Worm (Caenorhabditis elegans) whole organism, early embryonic: ENCODE data around the gene C01G10.4.
"Not testable (repeated sequence)": the region's sequence is repeated elsewhere in the genome, so short reads cannot be mapped to it uniquely, and the experiment has no call there.

Experiments used
- B0310.2 ChIP-seq: sonication (generic microtip); optimal IDR thresholded peaks from 2 replicates; lab custom pipeline; 2016; ENCODE audit warnings: mild to moderate bottlenecking, missing genetic modification characterization, missing compliant biosample characterization
- F13C5.2 ChIP-seq: sonication (generic microtip); optimal IDR thresholded peaks from 2 replicates; lab custom pipeline; 2017; ENCODE audit warnings: mild to moderate bottlenecking, missing genetic modification characterization, inconsistent platforms, missing compliant biosample characterization
- aly-1 ChIP-seq: sonication (generic microtip); optimal IDR thresholded peaks from 2 replicates; lab custom pipeline; 2016; ENCODE audit warnings: missing genetic modification characterization, missing compliant biosample characterization
- ama-1 ChIP-seq: fragments of 150-350 bp; optimal IDR thresholded peaks from 2 replicates; lab custom pipeline; 2014
- ceh-13 ChIP-seq: fragments of 200-800 bp; sonication (Bioruptor generic); optimal IDR thresholded peaks from 2 replicates; lab custom pipeline; 2018; ENCODE audit warnings: mild to moderate bottlenecking, missing genetic modification characterization, missing compliant biosample characterization
- ceh-36 ChIP-seq: sonication (generic microtip); optimal IDR thresholded peaks from 2 replicates; lab custom pipeline; 2016; ENCODE audit warnings: missing genetic modification characterization, inconsistent platforms, missing compliant biosample characterization
- ets-7 ChIP-seq: sonication (generic microtip); optimal IDR thresholded peaks from 2 replicates; lab custom pipeline; 2016; ENCODE audit warnings: missing genotype, missing genetic modification characterization, missing compliant biosample characterization
- flt-1 ChIP-seq: fragments of 200-800 bp; sonication (Bioruptor generic); IDR thresholded peaks from 2 replicates; pipeline ENCODE4 v1.3.6; 2022; ENCODE audit warnings: missing genetic modification characterization, missing compliant biosample characterization
- hmbx-1 ChIP-seq: sonication (generic microtip); optimal IDR thresholded peaks from 2 replicates; lab custom pipeline; 2016; ENCODE audit warnings: mild to moderate bottlenecking, missing genetic modification characterization, missing compliant biosample characterization
- hmg-4 ChIP-seq: fragments of 200-800 bp; sonication (Bioruptor generic); optimal IDR thresholded peaks from 2 replicates; lab custom pipeline; 2018; ENCODE audit warnings: mild to moderate bottlenecking, missing genetic modification characterization, missing compliant biosample characterization
- hnd-1 ChIP-seq: sonication (generic microtip); optimal IDR thresholded peaks from 2 replicates; lab custom pipeline; 2016; ENCODE audit warnings: missing genetic modification characterization, missing compliant biosample characterization
- pes-1 ChIP-seq: fragments of 200-800 bp; sonication (Bioruptor generic); IDR thresholded peaks from 2 replicates; pipeline ENCODE4 v1.3.6; 2022; ENCODE audit warnings: missing genetic modification reagents, missing genetic modification characterization, missing compliant biosample characterization
- scrt-1 ChIP-seq: fragments of 200-800 bp; sonication (Bioruptor generic); IDR thresholded peaks from 2 replicates; pipeline ENCODE4 v1.3.6; 2022; ENCODE audit warnings: missing genetic modification characterization, missing compliant biosample characterization
- sea-1 ChIP-seq: fragments of 200-800 bp; sonication (Bioruptor generic); conservative IDR thresholded peaks from 2 replicates; pipeline ENCODE4 v1.3.6; 2022; ENCODE audit warnings: missing genetic modification characterization, missing compliant biosample characterization
- tbx-11 ChIP-seq: fragments of 200-800 bp; sonication (Bioruptor generic); IDR thresholded peaks from 2 replicates; pipeline ENCODE4 v1.3.6; 2022; ENCODE audit warnings: missing genetic modification characterization, missing compliant biosample characterization
- tbx-37 ChIP-seq: fragments of 200-800 bp; sonication (Bioruptor generic); conservative IDR thresholded peaks from 2 replicates; pipeline ENCODE4 v1.3.6; 2022; ENCODE audit warnings: missing genetic modification reagents, missing genetic modification characterization, missing compliant biosample characterization
- tra-4 ChIP-seq: sonication (generic microtip); optimal IDR thresholded peaks from 2 replicates; lab custom pipeline; 2017; ENCODE audit warnings: missing genetic modification characterization, missing compliant biosample characterization

Gene C01G10.4

DNA sequence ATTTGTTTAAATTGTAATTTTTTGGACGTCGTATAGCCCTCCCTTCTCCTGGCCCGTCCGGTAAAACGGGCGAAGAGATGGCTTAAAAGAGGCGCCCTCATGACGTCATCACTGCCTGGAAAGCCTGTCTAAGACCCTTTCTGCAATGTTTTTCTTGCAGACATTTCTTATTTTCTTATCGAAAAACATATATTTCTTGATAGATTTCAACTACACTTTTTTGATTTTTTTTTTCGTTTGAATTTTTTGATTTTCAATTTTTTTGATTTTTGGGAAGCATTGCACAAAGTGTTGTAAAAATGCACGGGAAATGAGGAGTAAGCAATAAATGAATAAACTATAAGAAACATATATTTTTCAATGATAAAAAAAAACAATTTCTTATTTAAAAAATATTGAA, 24.5 kb downstream of the C01G10.4 start, which contains the start of gene T01G5.6:
TSS of gene T01G5.6 (minus strand) at position 101 of the 400 bp plus-strand sequence.
- no peak for TF ChIP-seq ama-1
- TF ChIP-seq F13C5.2 (tag; lab: Kevin White, UChicago): no peak
- no peak for TF ChIP-seq hnd-1 (tag; lab: Kevin White, UChicago)
- no peak for TF ChIP-seq hmbx-1 (tag; lab: Kevin White, UChicago)
- TF ChIP-seq tbx-11: no peak
- no peak for TF ChIP-seq sea-1 (GFP tag; lab: Robert Waterston, UW)
- no peak for TF ChIP-seq hmg-4 (GFP tag; lab: Kevin White, UChicago)
- TF ChIP-seq aly-1 (tag; lab: Kevin White, UChicago): no peak
- no peak for TF ChIP-seq ceh-13 (GFP tag; lab: Kevin White, UChicago)
- TF ChIP-seq flt-1 (GFP tag; lab: Robert Waterston, UW): no peak

DNA sequence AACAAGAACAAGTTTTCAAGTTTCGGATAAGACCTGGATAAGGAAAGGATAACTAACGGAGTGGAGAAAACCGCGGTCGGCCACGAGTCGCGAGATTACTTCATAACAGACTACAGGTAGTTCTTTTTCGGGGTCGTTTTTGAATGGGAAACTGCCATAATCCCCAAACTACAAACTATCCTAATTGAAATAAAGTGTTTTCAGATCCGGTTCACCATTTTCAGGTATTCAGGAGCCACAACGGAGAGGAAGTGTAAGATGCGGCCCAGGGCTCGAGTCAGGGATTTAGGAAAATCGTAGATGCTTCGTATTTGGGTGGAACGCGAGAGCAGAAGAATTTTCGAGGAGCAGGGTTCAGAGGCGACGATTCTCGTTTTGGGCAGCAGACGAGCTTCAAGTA, 26.4 kb downstream of the C01G10.4 start, which contains the start of gene T01G5.8:
TSS of gene T01G5.8 (plus strand) at position 301 of the 400 bp plus-strand sequence.
- not testable (repeated sequence) for TF ChIP-seq hmbx-1 (tag; lab: Kevin White, UChicago); hnd-1 (tag; lab: Kevin White, UChicago); pes-1 (GFP tag; lab: Robert Waterston, UW)

ce11 chrV:15119517-15119916, 30.0 kb downstream of the C01G10.4 start, which contains the start of gene flor-1:
Gene flor-1 (minus strand): TSS chrV:15119617.
- TF ChIP-seq ceh-36: no peak
- TF ChIP-seq tra-4 (tag; lab: Kevin White, UChicago): no peak
- no peak for TF ChIP-seq ceh-13 (GFP tag; lab: Kevin White, UChicago)
- no peak for TF ChIP-seq pes-1 (GFP tag; lab: Robert Waterston, UW)
- TF ChIP-seq aly-1 (tag; lab: Kevin White, UChicago): no peak
- TF ChIP-seq sea-1 (GFP tag; lab: Robert Waterston, UW): no peak
- no peak for TF ChIP-seq F13C5.2 (tag; lab: Kevin White, UChicago)
- no peak for TF ChIP-seq hmbx-1 (tag; lab: Kevin White, UChicago)
- no peak for TF ChIP-seq ama-1
- no peak for TF ChIP-seq hmg-4 (GFP tag; lab: Kevin White, UChicago)

ce11 chrV:15125162-15125561, 35.6 kb downstream of the C01G10.4 start, which contains the start of gene ugt-30:
Gene ugt-30 (minus strand): TSS chrV:15125262.
- not testable (repeated sequence) for TF ChIP-seq hnd-1 (tag; lab: Kevin White, UChicago); flt-1 (GFP tag; lab: Robert Waterston, UW); ets-7 (tag; lab: Kevin White, UChicago)

DNA sequence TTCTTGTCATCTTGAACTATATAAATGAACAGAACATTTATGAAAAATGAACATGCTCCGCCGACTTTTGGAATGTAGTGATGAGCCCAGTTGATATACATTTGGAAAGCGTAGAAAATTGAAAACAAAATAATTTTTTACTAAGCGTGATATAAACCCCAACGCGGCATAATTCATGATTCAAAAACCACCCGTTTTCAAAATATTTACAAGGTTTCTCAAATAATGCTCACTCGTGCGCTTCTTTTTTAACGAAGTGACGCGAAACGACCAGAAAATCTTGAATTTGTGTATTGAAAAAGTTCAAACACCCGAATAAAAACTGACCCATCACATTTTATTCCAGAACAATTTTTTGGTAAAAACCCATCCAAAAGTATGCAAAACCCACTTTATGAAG, 37.9 kb downstream of the C01G10.4 start, which contains the start of gene srj-27:
TSS of gene srj-27 (minus strand) at position 101 of the 400 bp plus-strand sequence.
- TF ChIP-seq tra-4 (tag; lab: Kevin White, UChicago) (no peak), scrt-1 (no peak), hmbx-1 (tag; lab: Kevin White, UChicago) (no peak), sea-1 (GFP tag; lab: Robert Waterston, UW) (no peak), hmg-4 (GFP tag; lab: Kevin White, UChicago) (no peak), tbx-37 (no peak), ets-7 (tag; lab: Kevin White, UChicago) (no peak), F13C5.2 (tag; lab: Kevin White, UChicago) (no peak), hnd-1 (tag; lab: Kevin White, UChicago) (no peak), B0310.2 (no peak), ceh-13 (GFP tag; lab: Kevin White, UChicago) (no peak), ama-1 (no peak), flt-1 (GFP tag; lab: Robert Waterston, UW) (no peak), ceh-36 (no peak), tbx-11 (no peak), aly-1 (tag; lab: Kevin White, UChicago) (no peak)

ce11 chrV:15127955-15128354, 38.4 kb downstream of the C01G10.4 start, which contains the start of gene srr-7:
Gene srr-7 (plus strand): TSS chrV:15128255.
- TF ChIP-seq B0310.2 (no peak), tbx-11 (no peak), tra-4 (tag; lab: Kevin White, UChicago) (no peak), ets-7 (tag; lab: Kevin White, UChicago) (no peak), aly-1 (tag; lab: Kevin White, UChicago) (no peak), flt-1 (GFP tag; lab: Robert Waterston, UW) (no peak), sea-1 (GFP tag; lab: Robert Waterston, UW) (no peak), ama-1 (no peak), ceh-13 (GFP tag; lab: Kevin White, UChicago) (no peak), hmg-4 (GFP tag; lab: Kevin White, UChicago) (no peak), pes-1 (GFP tag; lab: Robert Waterston, UW) (no peak), tbx-37 (no peak)

- TF ChIP-seq tbx-11: no peak
- TF ChIP-seq B0310.2: no peak
- no peak for TF ChIP-seq ceh-13 (GFP tag; lab: Kevin White, UChicago)
- no peak for TF ChIP-seq hmbx-1 (tag; lab: Kevin White, UChicago)
- no peak for TF ChIP-seq hnd-1 (tag; lab: Kevin White, UChicago)
- no peak for TF ChIP-seq ama-1
- TF ChIP-seq sea-1 (GFP tag; lab: Robert Waterston, UW): no peak
- TF ChIP-seq F13C5.2 (tag; lab: Kevin White, UChicago): no peak
- no peak for TF ChIP-seq ceh-36
- TF ChIP-seq scrt-1: no peak
- no peak for TF ChIP-seq hmg-4 (GFP tag; lab: Kevin White, UChicago)
- TF ChIP-seq aly-1 (tag; lab: Kevin White, UChicago): no peak
Observed at ce11 chrV:15132423-15132822, 42.9 kb downstream of the C01G10.4 start, which contains the start of gene str-171. Gene str-171 (minus strand): TSS chrV:15132523.

ce11 chrV:15133812-15134211, 44.3 kb downstream of the C01G10.4 start:
- no peak for TF ChIP-seq tbx-37
- TF ChIP-seq hmbx-1 (tag; lab: Kevin White, UChicago): no peak
- TF ChIP-seq hmg-4 (GFP tag; lab: Kevin White, UChicago): no peak
- TF ChIP-seq hnd-1 (tag; lab: Kevin White, UChicago): no peak
- no peak for TF ChIP-seq pes-1 (GFP tag; lab: Robert Waterston, UW)
- TF ChIP-seq ceh-36: no peak
- TF ChIP-seq ama-1: no peak
- no peak for TF ChIP-seq tbx-11
- no peak for TF ChIP-seq ceh-13 (GFP tag; lab: Kevin White, UChicago)
- no peak for TF ChIP-seq flt-1 (GFP tag; lab: Robert Waterston, UW)
- no peak for TF ChIP-seq B0310.2
- TF ChIP-seq F13C5.2 (tag; lab: Kevin White, UChicago): no peak
- no peak for TF ChIP-seq sea-1 (GFP tag; lab: Robert Waterston, UW)
- TF ChIP-seq aly-1 (tag; lab: Kevin White, UChicago): no peak
- TF ChIP-seq tra-4 (tag; lab: Kevin White, UChicago): no peak
